Worm (Caenorhabditis elegans): ENCODE measurements around the gene C29E4.14.

DNA sequence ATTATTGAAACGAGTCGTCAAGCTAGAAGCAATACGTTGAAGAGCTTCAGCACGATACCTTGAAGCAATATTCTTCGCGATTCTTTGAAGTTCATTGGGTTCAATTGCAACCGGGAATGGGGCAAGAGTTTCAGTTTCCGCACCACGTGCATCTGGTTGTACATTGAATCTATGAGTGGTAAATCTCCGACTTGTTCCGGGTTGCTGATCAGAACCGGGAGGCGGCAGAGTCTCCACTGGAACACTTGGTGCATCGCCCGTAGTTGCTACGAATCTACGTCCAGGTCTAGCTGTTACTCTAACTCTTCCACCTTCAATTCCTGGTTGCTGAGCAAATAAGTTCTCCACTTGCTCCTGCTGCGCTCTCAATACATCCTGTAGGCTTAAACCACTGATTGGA, 30.9 kb upstream of the C29E4.14 start:
- no peak for TF ChIP-seq dmd-4 (tag; optimal IDR thresholded peaks at IDR 0.05; ENCODE audit: borderline replicate concordance)
- TF ChIP-seq gmeb-2 (tag; optimal IDR thresholded peaks at IDR 0.05), result no peak
- no peak for TF ChIP-seq pha-2 (tag; optimal IDR thresholded peaks at IDR 0.05)
- TF ChIP-seq nfya-1 (tag; optimal IDR thresholded peaks at IDR 0.05), result no peak
- TF ChIP-seq ceh-19 (GFP tag; optimal IDR thresholded peaks at IDR 0.05), result no peak
- TF ChIP-seq nhr-11 (tag; optimal IDR thresholded peaks at IDR 0.05), result no peak
- no peak for TF ChIP-seq tbx-2 (tag; optimal IDR thresholded peaks at IDR 0.05)
- no peak for TF ChIP-seq elt-2 (tag; optimal IDR thresholded peaks at IDR 0.05)

Data from whole organism, late embryonic.